Worm (Caenorhabditis elegans) whole organism, L3 larva: Measurements from ENCODE around the gene lido-14.

ENCODE experiments used
- R02D3.7 ChIP-seq: fragments of 150-350 bp; optimal IDR thresholded peaks from 2 replicates; lab custom pipeline; 2014; ENCODE audit warnings: missing biosample characterization, missing genetic modification characterization
- ceh-82 ChIP-seq: fragments of 150-350 bp; optimal IDR thresholded peaks from 2 replicates; lab custom pipeline; 2014; ENCODE audit warnings: missing biosample characterization, missing genetic modification characterization
- egl-27 ChIP-seq: sonication (generic microtip); optimal IDR thresholded peaks from 4 replicates; lab custom pipeline; 2017; ENCODE audit warnings: missing biosample characterization, missing genetic modification reagents, missing genetic modification characterization
- elt-2 ChIP-seq: sonication (generic microtip); optimal IDR thresholded peaks from 2 replicates; lab custom pipeline; 2016; ENCODE audit warnings: missing genetic modification reagents, mild to moderate bottlenecking, missing genetic modification characterization, missing compliant biosample characterization
- jun-1 ChIP-seq: fragments of 150-350 bp; optimal IDR thresholded peaks from 2 replicates; lab custom pipeline; 2014; ENCODE audit warnings: missing biosample characterization, missing genetic modification reagents, missing genetic modification characterization
- lin-39 ChIP-seq: fragments of 150-350 bp; optimal IDR thresholded peaks from 2 replicates; lab custom pipeline; 2018; ENCODE audit warnings: missing biosample characterization, missing genetic modification reagents, missing genetic modification characterization
- nhr-237 ChIP-seq: fragments of 150-350 bp; optimal IDR thresholded peaks from 2 replicates; lab custom pipeline; 2014; ENCODE audit warnings: missing biosample characterization, missing genetic modification characterization
- pqm-1 ChIP-seq: fragments of 150-350 bp; optimal IDR thresholded peaks from 2 replicates; lab custom pipeline; 2017; ENCODE audit warnings: missing biosample characterization, missing genetic modification characterization, inconsistent platforms
- sea-2 ChIP-seq: fragments of 150-350 bp; sonication (generic microtip); optimal IDR thresholded peaks from 4 replicates; lab custom pipeline; 2014; ENCODE audit warnings: missing biosample characterization, missing genetic modification reagents, missing genetic modification characterization
- snpc-4 ChIP-seq: fragments of 150-350 bp; optimal IDR thresholded peaks from 2 replicates; lab custom pipeline; 2014; ENCODE audit warnings: missing biosample characterization, missing genetic modification characterization
- tbx-2 ChIP-seq: sonication (generic microtip); optimal IDR thresholded peaks from 2 replicates; lab custom pipeline; 2016; ENCODE audit warnings: mild to moderate bottlenecking, missing genetic modification characterization, missing compliant biosample characterization
- unc-39 ChIP-seq: sonication (generic microtip); optimal IDR thresholded peaks from 4 replicates; lab custom pipeline; 2017; ENCODE audit warnings: missing biosample characterization, missing genetic modification characterization
- unc-62 ChIP-seq: fragments of 150-350 bp; sonication (generic microtip); optimal IDR thresholded peaks from 4 replicates; lab custom pipeline; 2014; ENCODE audit warnings: missing biosample characterization, missing genetic modification reagents, missing genetic modification characterization
- zag-1 ChIP-seq: fragments of 150-350 bp; optimal IDR thresholded peaks from 2 replicates; lab custom pipeline; 2014; ENCODE audit warnings: missing biosample characterization, missing genetic modification characterization

DNA sequence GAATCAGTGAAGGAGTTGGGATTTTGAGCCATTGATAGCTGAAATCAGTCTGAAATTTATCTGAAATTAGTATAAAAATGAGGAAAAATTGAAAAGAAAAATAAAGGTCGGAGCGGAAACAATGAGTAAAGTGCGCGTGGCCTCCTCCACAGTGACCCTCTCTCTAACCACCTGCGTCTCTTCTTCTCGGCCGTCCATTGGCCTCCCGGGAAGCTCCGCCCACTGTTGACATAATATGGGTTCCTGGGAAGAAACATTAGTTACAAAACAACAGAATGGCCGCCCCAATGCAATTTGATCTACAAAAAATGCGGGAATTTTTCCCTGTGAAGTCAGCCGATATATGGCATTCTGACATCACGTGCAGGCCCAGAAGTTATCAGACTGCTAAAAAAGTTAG lies 11.1 kb downstream of the lido-14 start, which contains the start of gene Y49F6C.8:
- TF ChIP-seq ceh-82 (tag; lab: Kevin White, UChicago) = no peak
- TF ChIP-seq sea-2 (GFP tag; lab: Kevin White, UChicago) = no peak
- no peak for TF ChIP-seq pqm-1 (tag; lab: Kevin White, UChicago)
- no peak for TF ChIP-seq jun-1 (tag; lab: Kevin White, UChicago)
- no peak for TF ChIP-seq tbx-2 (tag; lab: Kevin White, UChicago)
- TF ChIP-seq snpc-4 = no peak
- TF ChIP-seq unc-39 (tag; lab: Kevin White, UChicago) = no peak
- no peak for TF ChIP-seq R02D3.7 (tag; lab: Kevin White, UChicago)
- no peak for TF ChIP-seq egl-27 (tag; lab: Kevin White, UChicago)
- no peak for TF ChIP-seq lin-39 (tag; lab: Kevin White, UChicago)
- no peak for TF ChIP-seq elt-2 (tag; lab: Kevin White, UChicago)
- TF ChIP-seq unc-62 = no peak
- no peak for TF ChIP-seq zag-1 (tag; lab: Kevin White, UChicago)
- TF ChIP-seq nhr-237 = no peak
